Worm (Caenorhabditis elegans): Measurements from ENCODE around the gene spr-3.

The spr-3 gene

ce11 chrX:4516758-4517157 lies 2.9 kb downstream of the spr-3 start (continued):
- TF ChIP-seq F49E8.2 (tag; optimal IDR thresholded peaks at IDR 0.05; ENCODE audit: borderline replicate concordance) (no peak), nhr-10 (tag; optimal IDR thresholded peaks at IDR 0.05) (no peak), daf-16 (GFP tag; optimal IDR thresholded peaks at IDR 0.05) (no peak), daf-16 (tag; optimal IDR thresholded peaks at IDR 0.05) (no peak), hlh-11 (tag; optimal IDR thresholded peaks at IDR 0.05) (no peak), nhr-28 (tag; optimal IDR thresholded peaks at IDR 0.05) (no peak), zip-2 (tag; optimal IDR thresholded peaks at IDR 0.05) (no peak), lin-13 (GFP tag; optimal IDR thresholded peaks at IDR 0.05) (no peak), lin-38 (GFP tag; IDR thresholded peaks at IDR 0.05) (no peak), nhr-6 (tag; optimal IDR thresholded peaks at IDR 0.05) (peak; percentile 61), ceh-44 (GFP tag; IDR thresholded peaks at IDR 0.05) (no peak), lim-7 (GFP tag; IDR thresholded peaks at IDR 0.05) (no peak), jun-1 (tag; optimal IDR thresholded peaks at IDR 0.05) (no peak), dmd-8 (GFP tag; IDR thresholded peaks at IDR 0.05) (no peak), nhr-25 (tag; optimal IDR thresholded peaks at IDR 0.05; ENCODE audit: borderline replicate concordance, insufficient read depth) (no peak), gei-8 (GFP tag; optimal IDR thresholded peaks at IDR 0.05) (no peak), nhr-11 (tag; optimal IDR thresholded peaks at IDR 0.05) (no peak)

ce11 chrX:4519968-4520367 lies 6.1 kb downstream of the spr-3 start:
- TF ChIP-seq F49E8.2 (tag; optimal IDR thresholded peaks at IDR 0.05; ENCODE audit: borderline replicate concordance), result no peak
- TF ChIP-seq snpc-1.2 (GFP tag; IDR thresholded peaks at IDR 0.05), result no peak
- no peak for TF ChIP-seq zfp-3 (GFP tag; conservative IDR thresholded peaks at IDR 0.05)
- no peak for TF ChIP-seq mxl-2 (GFP tag; conservative IDR thresholded peaks at IDR 0.05)
- no peak for TF ChIP-seq nhr-11 (tag; optimal IDR thresholded peaks at IDR 0.05)
- no peak for TF ChIP-seq duxl-1 (tag; optimal IDR thresholded peaks at IDR 0.05; ENCODE audit: poor library complexity)
- TF ChIP-seq set-16 (GFP tag; IDR thresholded peaks at IDR 0.05), result no peak
- TF ChIP-seq php-3 (GFP tag; IDR thresholded peaks at IDR 0.05), result no peak
- TF ChIP-seq lim-7 (GFP tag; IDR thresholded peaks at IDR 0.05), result no peak
- TF ChIP-seq jun-1 (tag; optimal IDR thresholded peaks at IDR 0.05), result no peak
- TF ChIP-seq nhr-102 (tag; optimal IDR thresholded peaks at IDR 0.05), result no peak
- TF ChIP-seq zfp-2 (tag; optimal IDR thresholded peaks at IDR 0.05), result no peak
- no peak for TF ChIP-seq ztf-7 (tag; optimal IDR thresholded peaks at IDR 0.05)
- no peak for TF ChIP-seq unc-39 (tag; optimal IDR thresholded peaks at IDR 0.05)
- TF ChIP-seq dmd-6 (GFP tag; IDR thresholded peaks at IDR 0.05), result no peak
- TF ChIP-seq F26F4.8 (GFP tag; conservative IDR thresholded peaks at IDR 0.05), result no peak
- peak; percentile 49 for TF ChIP-seq hlh-11 (tag; optimal IDR thresholded peaks at IDR 0.05)
- TF ChIP-seq sdz-12 (GFP tag; optimal IDR thresholded peaks at IDR 0.05), result no peak
- no peak for TF ChIP-seq nhr-237 (tag; optimal IDR thresholded peaks at IDR 0.05)
- TF ChIP-seq mxl-3 (GFP tag; optimal IDR thresholded peaks at IDR 0.05), result peak; percentile 82
- no peak for TF ChIP-seq ceh-20 (GFP tag; IDR thresholded peaks at IDR 0.05)
- TF ChIP-seq nhr-77 (tag; optimal IDR thresholded peaks at IDR 0.05), result no peak
- no peak for TF ChIP-seq rbr-2 (tag; optimal IDR thresholded peaks at IDR 0.05)
- no peak for TF ChIP-seq ctbp-1 (GFP tag; IDR thresholded peaks at IDR 0.05)
- no peak for TF ChIP-seq dpl-1 (GFP tag; optimal IDR thresholded peaks at IDR 0.05)
- TF ChIP-seq lin-15B (tag; optimal IDR thresholded peaks at IDR 0.05), result no peak
- TF ChIP-seq arid-1 (GFP tag; conservative IDR thresholded peaks at IDR 0.05), result no peak
- TF ChIP-seq lin-1 (GFP tag; IDR thresholded peaks at IDR 0.05), result no peak
- TF ChIP-seq lin-39 (tag; optimal IDR thresholded peaks at IDR 0.05), result no peak
- TF ChIP-seq vab-7 (GFP tag; IDR thresholded peaks at IDR 0.05), result no peak
- TF ChIP-seq nhr-28 (tag; optimal IDR thresholded peaks at IDR 0.05), result peak; percentile 59
- TF ChIP-seq fos-1 (tag; optimal IDR thresholded peaks at IDR 0.05), result no peak
- TF ChIP-seq Y75B8A.6 (GFP tag; IDR thresholded peaks at IDR 0.05), result no peak
- no peak for TF ChIP-seq daf-19 (GFP tag; conservative IDR thresholded peaks at IDR 0.05)
- no peak for TF ChIP-seq ama-1 (optimal IDR thresholded peaks at IDR 0.05)
- TF ChIP-seq zip-2 (tag; optimal IDR thresholded peaks at IDR 0.05), result no peak
- no peak for TF ChIP-seq lin-29 (GFP tag; IDR thresholded peaks at IDR 0.05)
- no peak for TF ChIP-seq attf-4 (tag; optimal IDR thresholded peaks at IDR 0.05)
- no peak for TF ChIP-seq Y5F2A.4 (GFP tag; optimal IDR thresholded peaks at IDR 0.05)
- no peak for TF ChIP-seq mep-1 (tag; optimal IDR thresholded peaks at IDR 0.05)
- no peak for TF ChIP-seq tag-97 (GFP tag; IDR thresholded peaks at IDR 0.05)

All from whole organism, L4 larva.